Worm (Caenorhabditis elegans): ENCODE measurements around the gene ttyh-1.

DNA sequence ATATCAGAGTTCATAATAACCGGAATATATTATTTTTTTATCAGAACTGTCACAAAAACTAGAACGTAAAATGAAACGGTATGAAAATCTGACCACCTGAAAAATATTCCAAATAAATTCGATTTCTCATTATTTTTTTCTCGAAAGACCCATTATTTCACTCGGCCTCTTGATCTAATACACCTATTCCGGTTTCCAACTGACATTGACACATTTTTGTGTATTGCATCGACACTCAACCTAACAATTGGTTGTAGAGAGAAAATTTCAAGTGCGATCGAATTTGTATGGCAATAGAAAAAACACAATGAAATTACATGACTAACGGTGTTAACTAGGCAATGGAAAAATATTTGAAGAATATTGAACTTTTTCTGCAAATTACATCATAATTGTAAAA is 17.4 kb downstream of the ttyh-1 start:
- TF ChIP-seq nhr-12 (tag; optimal IDR thresholded peaks at IDR 0.05) (no peak), skn-1 (tag; optimal IDR thresholded peaks at IDR 0.05) (no peak), fkh-10 (GFP tag; optimal IDR thresholded peaks at IDR 0.05) (no peak), ztf-4 (tag; optimal IDR thresholded peaks at IDR 0.05) (no peak), elt-1 (tag; optimal IDR thresholded peaks at IDR 0.05) (no peak), elt-2 (tag; optimal IDR thresholded peaks at IDR 0.05) (no peak), pqm-1 (tag; optimal IDR thresholded peaks at IDR 0.05) (no peak), tbx-2 (tag; optimal IDR thresholded peaks at IDR 0.05) (no peak), elt-3 (tag; optimal IDR thresholded peaks at IDR 0.05) (no peak), lin-39 (tag; optimal IDR thresholded peaks at IDR 0.05) (no peak), lin-15B (tag; optimal IDR thresholded peaks at IDR 0.05) (no peak), ama-1 (optimal IDR thresholded peaks at IDR 0.05) (no peak)

All from whole organism, L3 larva.